Worm (Caenorhabditis elegans) whole organism, L2 larva: Measurements from ENCODE around the gene Y51B9A.5.

Experiments
- C34F6.9 ChIP-seq: fragments of 150-350 bp; optimal IDR thresholded peaks from 2 replicates; lab custom pipeline; 2014; ENCODE audit warnings: missing biosample characterization, missing genetic modification characterization
- F13H6.1 ChIP-seq: sonication (generic microtip); optimal IDR thresholded peaks from 2 replicates; lab custom pipeline; 2016; ENCODE audit warnings: missing genetic modification characterization, missing compliant biosample characterization
- R02D3.7 ChIP-seq: fragments of 150-350 bp; optimal IDR thresholded peaks from 2 replicates; lab custom pipeline; 2014; ENCODE audit warnings: missing biosample characterization, missing genetic modification characterization
- Y55F3AM.14 ChIP-seq: fragments of 200-800 bp; sonication (Bioruptor generic); optimal IDR thresholded peaks from 2 replicates; lab custom pipeline; 2018; ENCODE audit warnings: mild to moderate bottlenecking, missing genetic modification characterization, missing compliant biosample characterization
- ZK546.5 ChIP-seq: sonication (generic microtip); optimal IDR thresholded peaks from 2 replicates; lab custom pipeline; 2017; ENCODE audit warnings: missing biosample characterization, missing genetic modification characterization
- alr-1 ChIP-seq: fragments of 150-350 bp; optimal IDR thresholded peaks from 2 replicates; lab custom pipeline; 2014; ENCODE audit warnings: missing biosample characterization, missing genetic modification characterization
- aly-2 ChIP-seq: fragments of 150-350 bp; optimal IDR thresholded peaks from 2 replicates; lab custom pipeline; 2014; ENCODE audit warnings: missing biosample characterization, missing genetic modification characterization
- ama-1 ChIP-seq: fragments of 150-350 bp; optimal IDR thresholded peaks from 2 replicates; lab custom pipeline; 2018; ENCODE audit warnings: inconsistent platforms
- blmp-1 ChIP-seq: sonication (generic microtip); optimal IDR thresholded peaks from 2 replicates; lab custom pipeline; 2017; ENCODE audit warnings: missing genetic modification characterization, mild to moderate bottlenecking, missing compliant biosample characterization, antibody characterized with exemption, moderate library complexity; ENCODE audit not compliant: insufficient read depth
- ceh-16 ChIP-seq: fragments of 150-350 bp; optimal IDR thresholded peaks from 2 replicates; lab custom pipeline; 2014; ENCODE audit warnings: missing biosample characterization, missing genetic modification characterization
- ceh-82 ChIP-seq: fragments of 150-350 bp; optimal IDR thresholded peaks from 2 replicates; lab custom pipeline; 2014; ENCODE audit warnings: missing biosample characterization, missing genetic modification characterization
- crh-2 ChIP-seq: sonication (generic microtip); optimal IDR thresholded peaks from 2 replicates; lab custom pipeline; 2017; ENCODE audit warnings: missing biosample characterization, missing genetic modification characterization
- dmd-4 ChIP-seq: sonication (generic microtip); optimal IDR thresholded peaks from 2 replicates; lab custom pipeline; 2017; ENCODE audit warnings: missing biosample characterization, missing genetic modification characterization
- egl-27 ChIP-seq: sonication (generic microtip); optimal IDR thresholded peaks from 3 replicates; lab custom pipeline; 2017; ENCODE audit warnings: missing biosample characterization, missing genetic modification reagents, missing genetic modification characterization
- elt-1 ChIP-seq: fragments of 150-350 bp; optimal IDR thresholded peaks from 2 replicates; lab custom pipeline; 2014; ENCODE audit warnings: missing biosample characterization, missing genetic modification characterization
- elt-3 ChIP-seq: sonication (generic microtip); optimal IDR thresholded peaks from 2 replicates; lab custom pipeline; 2017; ENCODE audit warnings: missing biosample characterization, missing genetic modification characterization
- fos-1 ChIP-seq: fragments of 150-350 bp; optimal IDR thresholded peaks from 2 replicates; lab custom pipeline; 2014; ENCODE audit warnings: missing biosample characterization, missing genetic modification characterization
- gmeb-1 ChIP-seq: fragments of 150-350 bp; optimal IDR thresholded peaks from 2 replicates; lab custom pipeline; 2014; ENCODE audit warnings: missing biosample characterization, missing genetic modification characterization
- lin-11 ChIP-seq: fragments of 150-350 bp; sonication (generic microtip); optimal IDR thresholded peaks from 2 replicates; lab custom pipeline; 2014; ENCODE audit warnings: missing biosample characterization, missing genetic modification characterization, inconsistent platforms, mixed read lengths
- lin-13 ChIP-seq: fragments of 150-350 bp; optimal IDR thresholded peaks from 2 replicates; lab custom pipeline; 2014; ENCODE audit warnings: missing biosample characterization, missing genetic modification reagents, missing genetic modification characterization
- lin-39 ChIP-seq: fragments of 150-350 bp; optimal IDR thresholded peaks from 2 replicates; lab custom pipeline; 2014; ENCODE audit warnings: missing biosample characterization, missing genetic modification reagents, missing genetic modification characterization
- lsy-2 ChIP-seq, 2 experiments: fragments of 150-350 bp in 1 of 2; sonication (generic microtip) in 1 of 2; optimal IDR thresholded peaks; 2 replicates each; lab custom pipeline; 2014 to 2017; ENCODE audit warnings: missing biosample characterization in 2 of 2, missing genetic modification characterization in 2 of 2
- mab-5 ChIP-seq: fragments of 150-350 bp; optimal IDR thresholded peaks from 2 replicates; lab custom pipeline; 2014; ENCODE audit warnings: missing biosample characterization, missing genetic modification characterization
- mbf-1 ChIP-seq: sonication (generic microtip); optimal IDR thresholded peaks from 2 replicates; lab custom pipeline; 2017; ENCODE audit warnings: missing biosample characterization, missing genetic modification characterization
- mdl-1 ChIP-seq, 2 experiments: fragments of 150-350 bp in 1 of 2; sonication (generic microtip) in 1 of 2; optimal IDR thresholded peaks; 2 replicates each; lab custom pipeline; 2017; ENCODE audit warnings: missing biosample characterization in 2 of 2, missing genetic modification characterization in 2 of 2
- nhr-10 ChIP-seq: sonication (generic microtip); optimal IDR thresholded peaks from 2 replicates; lab custom pipeline; 2017; ENCODE audit warnings: missing biosample characterization, missing genetic modification characterization
- nhr-11 ChIP-seq: fragments of 150-350 bp; optimal IDR thresholded peaks from 2 replicates; lab custom pipeline; 2014; ENCODE audit warnings: missing biosample characterization, missing genetic modification characterization
- nhr-12 ChIP-seq: fragments of 150-350 bp; optimal IDR thresholded peaks from 2 replicates; lab custom pipeline; 2014; ENCODE audit warnings: missing biosample characterization, missing genetic modification characterization
- nhr-129 ChIP-seq: fragments of 150-350 bp; optimal IDR thresholded peaks from 2 replicates; lab custom pipeline; 2014; ENCODE audit warnings: missing biosample characterization, missing genetic modification characterization
- nhr-21 ChIP-seq: fragments of 150-350 bp; optimal IDR thresholded peaks from 2 replicates; lab custom pipeline; 2014; ENCODE audit warnings: missing biosample characterization, missing genetic modification characterization
- nhr-23 ChIP-seq: fragments of 150-350 bp; optimal IDR thresholded peaks from 2 replicates; lab custom pipeline; 2014; ENCODE audit warnings: missing biosample characterization, missing genetic modification reagents, missing genetic modification characterization
- nhr-237 ChIP-seq: fragments of 150-350 bp; optimal IDR thresholded peaks from 2 replicates; lab custom pipeline; 2014; ENCODE audit warnings: missing biosample characterization, missing genetic modification characterization
- nhr-25 ChIP-seq: fragments of 150-350 bp; sonication (generic microtip); optimal IDR thresholded peaks from 3 replicates; lab custom pipeline; 2014; ENCODE audit warnings: missing biosample characterization, missing genetic modification characterization
- nhr-6 ChIP-seq: fragments of 150-350 bp; optimal IDR thresholded peaks from 2 replicates; lab custom pipeline; 2014; ENCODE audit warnings: missing biosample characterization, missing genetic modification characterization
- nhr-77 ChIP-seq: fragments of 150-350 bp; optimal IDR thresholded peaks from 2 replicates; lab custom pipeline; 2014; ENCODE audit warnings: missing biosample characterization, missing genetic modification characterization
- peb-1 ChIP-seq: fragments of 150-350 bp; optimal IDR thresholded peaks from 2 replicates; lab custom pipeline; 2014; ENCODE audit warnings: missing biosample characterization, missing genetic modification characterization
- sem-4 ChIP-seq: fragments of 150-350 bp; optimal IDR thresholded peaks from 2 replicates; lab custom pipeline; 2014; ENCODE audit warnings: missing biosample characterization, missing genetic modification reagents, missing genetic modification characterization
- skn-1 ChIP-seq: sonication (generic microtip); optimal IDR thresholded peaks from 2 replicates; lab custom pipeline; 2017; ENCODE audit warnings: missing biosample characterization, missing genetic modification characterization
- sma-3 ChIP-seq: sonication (generic microtip); optimal IDR thresholded peaks from 2 replicates; lab custom pipeline; 2016; ENCODE audit warnings: missing genetic modification reagents, missing genetic modification characterization, missing compliant biosample characterization
- sma-9 ChIP-seq, 2 experiments: fragments of 150-350 bp in 1 of 2; sonication (generic microtip) in 1 of 2; optimal IDR thresholded peaks; 2 replicates each; lab custom pipeline; 2014 to 2016; ENCODE audit warnings: missing genetic modification characterization in 2 of 2, mild to moderate bottlenecking in 1 of 2, missing biosample characterization in 1 of 2, missing compliant biosample characterization in 1 of 2, missing genetic modification reagents in 1 of 2, moderate library complexity in 1 of 2
- snpc-4 ChIP-seq: fragments of 150-350 bp; optimal IDR thresholded peaks from 2 replicates; lab custom pipeline; 2014; ENCODE audit warnings: missing biosample characterization, missing genetic modification characterization
- unc-39 ChIP-seq: fragments of 150-350 bp; optimal IDR thresholded peaks from 2 replicates; lab custom pipeline; 2014; ENCODE audit warnings: missing biosample characterization, missing genetic modification characterization
- unc-55 ChIP-seq: fragments of 150-350 bp; sonication (generic microtip); optimal IDR thresholded peaks from 3 replicates; lab custom pipeline; 2014; ENCODE audit warnings: missing biosample characterization, missing genetic modification reagents, missing genetic modification characterization
- unc-62 ChIP-seq: fragments of 150-350 bp; optimal IDR thresholded peaks from 2 replicates; lab custom pipeline; 2014; ENCODE audit warnings: missing biosample characterization, missing genetic modification reagents, missing genetic modification characterization
- zag-1 ChIP-seq: fragments of 150-350 bp; optimal IDR thresholded peaks from 2 replicates; lab custom pipeline; 2014; ENCODE audit warnings: missing biosample characterization, missing genetic modification characterization
- ztf-1 ChIP-seq: fragments of 200-800 bp; sonication (Bioruptor generic); conservative IDR thresholded peaks from 2 replicates; pipeline ENCODE4 v1.3.6; 2022; ENCODE audit warnings: missing genetic modification characterization, missing compliant biosample characterization
- ztf-11 ChIP-seq: sonication (generic microtip); optimal IDR thresholded peaks from 2 replicates; lab custom pipeline; 2017; ENCODE audit warnings: missing biosample characterization, missing genetic modification characterization
- ztf-4 ChIP-seq: fragments of 150-350 bp; optimal IDR thresholded peaks from 2 replicates; lab custom pipeline; 2014; ENCODE audit warnings: missing biosample characterization, missing genetic modification characterization

Gene Y51B9A.5

DNA sequence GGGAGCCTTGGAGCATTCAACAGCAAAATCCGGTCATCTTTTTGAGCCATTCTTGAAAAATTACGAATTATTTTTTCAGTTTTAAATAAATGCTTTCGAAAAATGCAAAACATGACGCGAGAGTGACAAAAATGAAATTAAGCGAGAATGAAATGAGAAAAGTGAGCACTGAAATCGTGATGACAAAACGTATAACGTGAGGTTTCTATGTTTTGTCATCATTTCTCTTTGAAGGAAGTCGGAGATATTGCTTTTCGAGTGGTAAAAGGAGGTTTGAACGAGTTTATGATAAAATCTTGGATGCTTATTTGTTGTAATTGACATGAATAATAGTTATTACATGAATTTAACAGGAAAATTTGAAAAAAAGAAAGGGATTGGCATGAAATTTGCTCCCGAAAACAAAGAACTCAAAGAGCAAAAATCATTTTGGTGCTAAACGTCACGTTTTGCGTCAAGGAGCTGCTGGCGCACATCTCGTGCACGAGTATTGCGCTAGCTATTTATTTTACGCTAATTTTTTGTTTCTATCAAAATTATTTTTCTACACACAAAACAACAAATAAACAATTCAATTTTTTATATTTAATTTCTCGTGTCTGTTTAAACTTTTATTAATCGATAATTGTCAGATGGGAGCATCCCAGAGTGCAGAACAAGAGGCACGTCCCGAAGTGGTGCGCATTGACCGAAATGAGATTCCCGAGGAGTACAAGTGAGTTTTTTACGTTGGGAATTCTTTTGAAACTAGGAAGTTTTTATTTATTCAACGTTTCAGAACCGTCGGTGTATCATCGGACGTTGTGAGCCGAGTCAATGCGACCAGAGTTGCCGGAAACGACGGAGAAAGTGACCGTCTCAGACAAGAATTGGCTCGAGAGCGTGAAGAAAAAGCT, 12.7 kb downstream of the Y51B9A.5 start, which contains the start of the genes gss-1 and chch-3:
gss-1 (minus strand) TSS at position 51 of the 896 bp plus-strand sequence.
chch-3 (plus strand) TSS at position 633 of the 896 bp plus-strand sequence.
- no peak for TF ChIP-seq aly-2
- no peak for TF ChIP-seq egl-27 (tag; lab: Kevin White, UChicago)
- no peak for TF ChIP-seq zag-1 (tag; lab: Kevin White, UChicago)
- TF ChIP-seq alr-1 (tag; lab: Kevin White, UChicago): no peak
- TF ChIP-seq elt-3 (tag; lab: Kevin White, UChicago): no peak
- TF ChIP-seq mbf-1 (tag; lab: Kevin White, UChicago): no peak
- peak; percentile 13 for TF ChIP-seq nhr-21 (tag; lab: Kevin White, UChicago)
- TF ChIP-seq elt-1 (tag; lab: Kevin White, UChicago): no peak
- TF ChIP-seq nhr-10 (tag; lab: Kevin White, UChicago): no peak
- no peak for TF ChIP-seq lin-39
- TF ChIP-seq lin-11 (tag; lab: Kevin White, UChicago): peak; percentile 1
- no peak for TF ChIP-seq blmp-1 (tag; lab: Kevin White, UChicago)
- peak; percentile 71 for TF ChIP-seq nhr-129
- TF ChIP-seq mab-5 (tag; lab: Kevin White, UChicago): peak; percentile 25
- no peak for TF ChIP-seq nhr-77 (tag; lab: Kevin White, UChicago)
- TF ChIP-seq sem-4 (tag; lab: Kevin White, UChicago): no peak
- TF ChIP-seq ZK546.5 (tag; lab: Kevin White, UChicago): no peak
- TF ChIP-seq snpc-4 (tag; lab: Kevin White, UChicago): peak; percentile 14
- no peak for TF ChIP-seq ceh-82 (tag; lab: Kevin White, UChicago)
- no peak for TF ChIP-seq ztf-1 (GFP tag; lab: Robert Waterston, UW)
- no peak for TF ChIP-seq nhr-25
- TF ChIP-seq lin-13 (GFP tag; lab: Kevin White, UChicago): peak; percentile 43
- TF ChIP-seq sma-3 (GFP tag; lab: Kevin White, UChicago): peak; percentile 14
- TF ChIP-seq nhr-237: no peak
- TF ChIP-seq skn-1 (tag; lab: Kevin White, UChicago): no peak
- TF ChIP-seq peb-1 (tag; lab: Kevin White, UChicago): no peak
- peak; percentile 75 for TF ChIP-seq unc-55 (GFP tag; lab: Kevin White, UChicago)
- TF ChIP-seq nhr-6 (tag; lab: Kevin White, UChicago): no peak
- peak; percentile 56 to 85 for TF ChIP-seq lsy-2 (tag; optimal IDR thresholded peaks at IDR 0.05; lab: Kevin White, UChicago)
- no peak for TF ChIP-seq unc-39 (tag; lab: Kevin White, UChicago)
- peak; percentile 69 for TF ChIP-seq gmeb-1
- TF ChIP-seq ceh-16 (tag; lab: Kevin White, UChicago): no peak
- no peak for TF ChIP-seq ztf-11
- TF ChIP-seq ztf-4: no peak
- no peak for TF ChIP-seq nhr-12
- peak; percentile 58 for TF ChIP-seq crh-2
- no peak for TF ChIP-seq nhr-23 (tag; lab: Kevin White, UChicago)
- TF ChIP-seq mdl-1 (tag; optimal IDR thresholded peaks at IDR 0.05; lab: Kevin White, UChicago): no peak
- no peak for TF ChIP-seq nhr-11 (tag; lab: Kevin White, UChicago)
- TF ChIP-seq Y55F3AM.14 (GFP tag; lab: Kevin White, UChicago): no peak
- peak; percentile 24 for TF ChIP-seq F13H6.1 (tag; lab: Kevin White, UChicago)
- TF ChIP-seq sma-9 (GFP tag; optimal IDR thresholded peaks at IDR 0.05; lab: Kevin White, UChicago): peak; percentile 65
- no peak for TF ChIP-seq sma-9 (tag; optimal IDR thresholded peaks at IDR 0.05; lab: Kevin White, UChicago)
- no peak for TF ChIP-seq ama-1
- no peak for TF ChIP-seq dmd-4 (tag; lab: Kevin White, UChicago)
- TF ChIP-seq C34F6.9 (tag; lab: Kevin White, UChicago): peak; percentile 85
- no peak for TF ChIP-seq R02D3.7 (tag; lab: Kevin White, UChicago)
- peak; percentile 63 for TF ChIP-seq fos-1 (tag; lab: Kevin White, UChicago)
- TF ChIP-seq unc-62 (GFP tag; lab: Kevin White, UChicago): no peak
